Fruit fly (Drosophila melanogaster): ENCODE data around the gene mthl8.

- TF ChIP-seq pan (optimal IDR thresholded peaks at IDR 0.05) (no peak), Myc (optimal IDR thresholded peaks at IDR 0.05) (no peak), psq (GFP tag; optimal IDR thresholded peaks at IDR 0.05) (no peak), Hr78 (GFP tag; optimal IDR thresholded peaks at IDR 0.05) (no peak), N (GFP tag; optimal IDR thresholded peaks at IDR 0.05) (no peak), br (GFP tag; optimal IDR thresholded peaks at IDR 0.05) (no peak), OdsH (GFP tag; optimal IDR thresholded peaks at IDR 0.05) (no peak), Abd-B (GFP tag; optimal IDR thresholded peaks at IDR 0.05) (no peak), sage (GFP tag; optimal IDR thresholded peaks at IDR 0.05) (no peak), Rel (GFP tag; optimal IDR thresholded peaks at IDR 0.05) (no peak), Rel (tag; optimal IDR thresholded peaks at IDR 0.05) (no peak)
Observed at dm6 chr3L:37965-38364, 15.7 kb downstream of the mthl8 start.
